Fruit fly (Drosophila melanogaster) whole organism, embryonic: ENCODE measurements around the gene Sas-4.

ENCODE experiments used
- Atf-2 ChIP-seq: fragments of 200-800 bp; sonication (Bioruptor generic); optimal IDR thresholded peaks from 2 replicates; lab custom pipeline; 2016; ENCODE audit warnings: missing biosample characterization, missing genetic modification characterization
- Awh ChIP-seq: fragments of 200-800 bp; sonication (Bioruptor generic); IDR thresholded peaks from 2 replicates; pipeline ENCODE4, ENCODE4 v1.3.6; 2022; ENCODE audit warnings: missing biosample characterization, missing genetic modification characterization
- CG1024 ChIP-seq: fragments of 200-800 bp; sonication (Bioruptor generic); IDR thresholded peaks from 2 replicates; pipeline ENCODE4 v1.3.6; 2022; ENCODE audit warnings: missing biosample characterization, missing genetic modification characterization
- CG10321 ChIP-seq: fragments of 200-800 bp; sonication (Bioruptor generic); IDR thresholded peaks from 2 replicates; pipeline ENCODE4 v1.3.6; 2022; ENCODE audit warnings: missing biosample characterization, missing genetic modification characterization
- CG11504 ChIP-seq: fragments of 200-800 bp; sonication (Bioruptor generic); optimal IDR thresholded peaks from 3 replicates; lab custom pipeline; 2019; ENCODE audit warnings: missing biosample characterization, mild to moderate bottlenecking, missing genetic modification characterization, moderate library complexity
- CG12104 ChIP-seq: fragments of 200-800 bp; sonication (Bioruptor generic); optimal IDR thresholded peaks from 3 replicates; lab custom pipeline; 2016; ENCODE audit warnings: missing biosample characterization, missing genetic modification characterization
- CG15601 ChIP-seq: fragments of 200-800 bp; sonication (Bioruptor generic); optimal IDR thresholded peaks from 3 replicates; lab custom pipeline; 2019; ENCODE audit warnings: missing biosample characterization, mild to moderate bottlenecking, missing genetic modification characterization, moderate library complexity
- CG1603 ChIP-seq: fragments of 200-800 bp; sonication (Bioruptor generic); optimal IDR thresholded peaks from 2 replicates; lab custom pipeline; 2019; ENCODE audit warnings: missing biosample characterization, mild to moderate bottlenecking, missing genetic modification characterization, moderate library complexity
- CG17361 ChIP-seq: fragments of 200-800 bp; sonication (Bioruptor generic); IDR thresholded peaks from 3 replicates; pipeline ENCODE4 v1.3.6; 2022; ENCODE audit warnings: missing biosample characterization, missing genetic modification characterization
- CG33557 ChIP-seq: fragments of 200-800 bp; sonication (Bioruptor generic); optimal IDR thresholded peaks from 2 replicates; lab custom pipeline; 2019; ENCODE audit warnings: missing biosample characterization, mild to moderate bottlenecking, missing genetic modification characterization, moderate library complexity
- CG3407 ChIP-seq: fragments of 200-800 bp; sonication (Bioruptor generic); optimal IDR thresholded peaks from 2 replicates; lab custom pipeline; 2018; ENCODE audit warnings: missing biosample characterization, mild to moderate bottlenecking, missing genetic modification characterization
- CG34224 ChIP-seq: fragments of 200-800 bp; sonication (Bioruptor generic); IDR thresholded peaks from 3 replicates; pipeline ENCODE4 v1.3.6; 2022; ENCODE audit warnings: missing biosample characterization, missing genetic modification characterization; ENCODE audit not compliant: partially characterized antibody
- CG3726 ChIP-seq: fragments of 200-800 bp; sonication (Bioruptor generic); IDR thresholded peaks from 3 replicates; pipeline ENCODE4, ENCODE4 v1.3.6; 2022; ENCODE audit warnings: missing biosample characterization, missing genetic modification characterization
- CG8765 ChIP-seq: fragments of 200-800 bp; sonication (Bioruptor generic); IDR thresholded peaks from 2 replicates; pipeline ENCODE4 v1.3.6; 2022; ENCODE audit warnings: missing biosample characterization, missing genetic modification characterization
- CG8944 ChIP-seq: fragments of 200-800 bp; sonication (Bioruptor generic); optimal IDR thresholded peaks from 3 replicates; lab custom pipeline; 2016; ENCODE audit warnings: missing biosample characterization, missing genetic modification characterization
- CG9797 ChIP-seq: fragments of 200-800 bp; sonication (Bioruptor generic); optimal IDR thresholded peaks from 3 replicates; lab custom pipeline; 2018; ENCODE audit warnings: missing biosample characterization, mild to moderate bottlenecking, missing genetic modification characterization
- CkIIα-i1 ChIP-seq: fragments of 200-800 bp; sonication (Bioruptor generic); IDR thresholded peaks from 2 replicates; pipeline ENCODE4 v1.3.6; 2022; ENCODE audit warnings: missing biosample characterization, missing genetic modification characterization
- Dek ChIP-seq: fragments of 200-800 bp; sonication (Bioruptor generic); optimal IDR thresholded peaks from 3 replicates; lab custom pipeline; 2019; ENCODE audit warnings: missing biosample characterization, mild to moderate bottlenecking, missing genetic modification characterization, moderate library complexity
- Doc3 ChIP-seq: fragments of 200-800 bp; sonication (Bioruptor generic); IDR thresholded peaks from 3 replicates; pipeline ENCODE4 v1.3.6; 2022; ENCODE audit warnings: missing biosample characterization, missing genetic modification characterization; ENCODE audit not compliant: partially characterized antibody
- GATAe ChIP-seq: fragments of 200-800 bp; sonication (Bioruptor generic); conservative IDR thresholded peaks from 2 replicates; pipeline ENCODE4 v1.3.6; 2022; ENCODE audit warnings: missing biosample characterization, missing genetic modification characterization
- Hey ChIP-seq: fragments of 200-800 bp; sonication (Bioruptor generic); optimal IDR thresholded peaks from 3 replicates; lab custom pipeline; 2018; ENCODE audit warnings: missing biosample characterization, mild to moderate bottlenecking, missing genetic modification characterization
- Hr3 ChIP-seq: fragments of 200-800 bp; sonication (Bioruptor generic); optimal IDR thresholded peaks from 3 replicates; lab custom pipeline; 2016; ENCODE audit warnings: missing biosample characterization, missing genetic modification characterization
- Hr78 ChIP-seq, 2 experiments: fragments of 200-800 bp in 1 of 2; fragments of >200 bp in 1 of 2; sonication (Bioruptor generic) in 1 of 2; optimal IDR thresholded peaks; 2 replicates each; lab custom pipeline; 2017 to 2019; ENCODE audit warnings: missing biosample characterization in 2 of 2, missing genetic modification characterization in 2 of 2, mild to moderate bottlenecking in 1 of 2, moderate library complexity in 1 of 2
- Lpt ChIP-seq: fragments of >200 bp; optimal IDR thresholded peaks from 2 replicates; lab custom pipeline; 2018; ENCODE audit warnings: missing biosample characterization, missing genetic modification characterization
- Neu2 ChIP-seq: fragments of 200-800 bp; sonication (Bioruptor generic); optimal IDR thresholded peaks from 3 replicates; lab custom pipeline; 2016; ENCODE audit warnings: missing biosample characterization, missing genetic modification characterization, borderline replicate concordance
- PHDP ChIP-seq: fragments of 200-800 bp; sonication (Bioruptor generic); optimal IDR thresholded peaks from 3 replicates; lab custom pipeline; 2018; ENCODE audit warnings: missing biosample characterization, mild to moderate bottlenecking, missing genetic modification characterization, moderate library complexity
- Poxn ChIP-seq: fragments of 200-800 bp; sonication (Bioruptor generic); IDR thresholded peaks from 2 replicates; pipeline ENCODE4 v1.3.6; 2022; ENCODE audit warnings: missing biosample characterization, missing genetic modification characterization
- Scr ChIP-seq: fragments of 200-800 bp; sonication (Bioruptor generic); IDR thresholded peaks from 2 replicates; pipeline ENCODE4 v1.3.6; 2022; ENCODE audit warnings: missing biosample characterization, missing genetic modification characterization; ENCODE audit not compliant: partially characterized antibody
- Sin3A ChIP-seq: fragments of >200 bp; optimal IDR thresholded peaks from 2 replicates; lab custom pipeline; 2018
- Spps ChIP-seq: fragments of 200-800 bp; sonication (Bioruptor generic); optimal IDR thresholded peaks from 2 replicates; lab custom pipeline; 2018; ENCODE audit warnings: missing biosample characterization, mild to moderate bottlenecking, missing genetic modification characterization
- Tbp ChIP-seq: fragments of >200 bp; optimal IDR thresholded peaks from 2 replicates; lab custom pipeline; 2018; ENCODE audit warnings: missing biosample characterization, missing genetic modification characterization
- aop ChIP-seq: fragments of 200-800 bp; sonication (Bioruptor generic); IDR thresholded peaks from 2 replicates; pipeline ENCODE4 v1.3.6; 2022; ENCODE audit warnings: missing biosample characterization, missing genetic modification characterization
- btn ChIP-seq: fragments of 200-800 bp; sonication (Bioruptor generic); optimal IDR thresholded peaks from 2 replicates; lab custom pipeline; 2016; ENCODE audit warnings: missing biosample characterization, missing genetic modification characterization
- ems ChIP-seq: fragments of 200-800 bp; sonication (Bioruptor generic); optimal IDR thresholded peaks from 3 replicates; lab custom pipeline; 2016; ENCODE audit warnings: missing biosample characterization, missing genetic modification characterization
- gem ChIP-seq: fragments of 200-800 bp; sonication (Bioruptor generic); optimal IDR thresholded peaks from 2 replicates; lab custom pipeline; 2019; ENCODE audit warnings: missing biosample characterization, mild to moderate bottlenecking, missing genetic modification characterization, moderate library complexity
- hb ChIP-seq: fragments of 200-800 bp; sonication (Bioruptor generic); IDR thresholded peaks from 3 replicates; pipeline ENCODE4 v1.3.6; 2022; ENCODE audit warnings: missing biosample characterization, missing genetic modification characterization; ENCODE audit not compliant: partially characterized antibody
- inv ChIP-seq: fragments of 200-800 bp; sonication (Bioruptor generic); IDR thresholded peaks from 2 replicates; pipeline ENCODE4 v1.3.6; 2022; ENCODE audit warnings: missing biosample characterization, missing genetic modification characterization; ENCODE audit not compliant: partially characterized antibody
- jing ChIP-seq: fragments of 200-800 bp; sonication (Bioruptor generic); optimal IDR thresholded peaks from 2 replicates; lab custom pipeline; 2018; ENCODE audit warnings: missing biosample characterization, mild to moderate bottlenecking, missing genetic modification characterization
- ken ChIP-seq: fragments of 200-800 bp; sonication (Bioruptor generic); IDR thresholded peaks from 3 replicates; pipeline ENCODE4 v1.3.6; 2022; ENCODE audit warnings: missing biosample characterization, missing genetic modification characterization
- nau ChIP-seq: fragments of 200-800 bp; sonication (Bioruptor generic); optimal IDR thresholded peaks from 3 replicates; lab custom pipeline; 2017; ENCODE audit warnings: missing biosample characterization, mild to moderate bottlenecking, missing genetic modification characterization, missing genetic modification reagents
- nom ChIP-seq: fragments of 200-800 bp; sonication (Bioruptor generic); optimal IDR thresholded peaks from 2 replicates; lab custom pipeline; 2017; ENCODE audit warnings: missing biosample characterization, missing genetic modification characterization, mild to moderate bottlenecking, moderate library complexity, missing genetic modification reagents
- oc ChIP-seq: fragments of 200-800 bp; sonication (Bioruptor generic); optimal IDR thresholded peaks from 2 replicates; lab custom pipeline; 2018; ENCODE audit warnings: missing biosample characterization, mild to moderate bottlenecking, missing genetic modification characterization, moderate library complexity
- pros ChIP-seq: fragments of 200-800 bp; sonication (Bioruptor generic); optimal IDR thresholded peaks from 3 replicates; lab custom pipeline; 2019; ENCODE audit warnings: missing biosample characterization, mild to moderate bottlenecking, missing genetic modification characterization, moderate library complexity
- shn ChIP-seq: fragments of 200-800 bp; sonication (Bioruptor generic); optimal IDR thresholded peaks from 3 replicates; lab custom pipeline; 2016; ENCODE audit warnings: missing biosample characterization, missing genetic modification characterization
- sim ChIP-seq: fragments of 200-800 bp; sonication (Bioruptor generic); IDR thresholded peaks from 2 replicates; pipeline ENCODE4 v1.3.6; 2022; ENCODE audit warnings: missing biosample characterization, missing genetic modification characterization
- slp2 ChIP-seq: fragments of 200-800 bp; sonication (Bioruptor generic); optimal IDR thresholded peaks from 2 replicates; lab custom pipeline; 2016; ENCODE audit warnings: missing biosample characterization, missing genetic modification characterization
- sob ChIP-seq: fragments of 200-800 bp; sonication (Bioruptor generic); IDR thresholded peaks from 2 replicates; pipeline ENCODE4 v1.3.6; 2022; ENCODE audit warnings: missing biosample characterization, missing genetic modification characterization
- toy ChIP-seq: fragments of 200-800 bp; sonication (Bioruptor generic); IDR thresholded peaks from 2 replicates; pipeline ENCODE4 v1.3.6; 2022; ENCODE audit warnings: missing biosample characterization, missing genetic modification characterization
- twi ChIP-seq: fragments of 200-800 bp; optimal IDR thresholded peaks from 2 replicates; lab custom pipeline; 2019; ENCODE audit warnings: missing biosample characterization, mild to moderate bottlenecking, missing genetic modification characterization, moderate library complexity
- vvl ChIP-seq: fragments of 200-800 bp; sonication (Bioruptor generic); IDR thresholded peaks from 2 replicates; pipeline ENCODE4 v1.3.6; 2022; ENCODE audit warnings: missing biosample characterization, missing genetic modification characterization

Sas-4 gene

DNA sequence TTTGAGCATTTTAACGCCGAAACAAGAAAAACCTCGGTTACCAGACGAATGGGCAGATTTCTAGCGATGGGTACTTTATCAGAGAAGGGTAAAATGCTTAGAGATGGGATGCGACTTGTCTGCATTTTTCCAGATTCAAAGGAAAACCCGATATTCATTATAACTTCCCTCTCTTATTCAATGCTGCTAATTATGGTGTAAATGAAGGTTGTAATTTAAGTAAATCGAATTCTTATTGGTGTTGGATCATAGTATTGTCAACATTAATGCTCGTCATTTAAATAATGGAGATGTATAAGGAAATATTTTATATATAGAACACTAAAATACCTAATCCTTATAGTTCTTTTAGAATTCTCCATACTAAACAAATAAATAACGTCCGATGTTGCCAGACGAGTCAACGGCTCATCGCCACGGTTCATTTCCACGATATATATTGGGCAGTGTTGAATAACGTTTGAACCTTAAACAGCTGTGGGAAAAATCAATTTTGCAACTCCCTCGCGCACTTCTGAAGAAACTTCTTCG is 27.0 kb upstream of the Sas-4 start, which contains the start of the genes Alh and CG10098 (continued):
- TF ChIP-seq Hr3, result peak; percentile 88
- peak; percentile 36 for TF ChIP-seq CG9797
- peak; percentile 69; the same call in 2 of the 3 replicates for TF ChIP-seq CG3726
- TF ChIP-seq twi (tag; lab: Kevin White, UChicago), result peak; percentile 71
- peak; percentile 85 for TF ChIP-seq shn (GFP tag; lab: Kevin White, UChicago)
- no peak for TF ChIP-seq CkIIα-i1 (GFP tag; lab: Robert Waterston, UW)
- TF ChIP-seq CG17361, result peak; percentile 93
- TF ChIP-seq CG15601 (tag; lab: Kevin White, UChicago), result peak; percentile 73
- peak; percentile 77 for TF ChIP-seq Atf-2 (GFP tag; lab: Kevin White, UChicago)
- no peak for TF ChIP-seq Tbp (GFP tag; lab: Kevin White, UChicago)
- peak; percentile 89 for TF ChIP-seq CG12104 (GFP tag; lab: Kevin White, UChicago)
- no peak for TF ChIP-seq nau (GFP tag; lab: Kevin White, UChicago)
- peak in 1 of 2 experiments; percentile 53 for TF ChIP-seq Hr78 (GFP tag; optimal IDR thresholded peaks at IDR 0.05; lab: Kevin White, UChicago)
- TF ChIP-seq jing (GFP tag; lab: Kevin White, UChicago), result peak; percentile 59
- peak; percentile 43; the same call in 1 of the 2 replicates for TF ChIP-seq Poxn
- TF ChIP-seq sim, result no peak
- peak; percentile 73; the same call in 1 of the 2 replicates for TF ChIP-seq vvl (GFP tag; lab: Robert Waterston, UW)
- TF ChIP-seq sob, result peak; percentile 80
- peak; percentile 76 for TF ChIP-seq PHDP (tag; lab: Kevin White, UChicago)
- TF ChIP-seq Spps (tag; lab: Kevin White, UChicago), result peak; percentile 34
- no peak for TF ChIP-seq Lpt (GFP tag; lab: Kevin White, UChicago)
- peak; percentile 59 for TF ChIP-seq Awh
- TF ChIP-seq CG3407 (GFP tag; lab: Kevin White, UChicago), result peak; percentile 59
- TF ChIP-seq oc (tag; lab: Kevin White, UChicago), result no peak
- peak; percentile 47 for TF ChIP-seq btn (GFP tag; lab: Kevin White, UChicago)
- TF ChIP-seq CG8765 (GFP tag; lab: Robert Waterston, UW), result peak; percentile 68; the same call in 1 of the 2 replicates
- peak; percentile 72 for TF ChIP-seq CG33557
- no peak for TF ChIP-seq Neu2 (GFP tag; lab: Kevin White, UChicago)
- TF ChIP-seq Sin3A, result peak; percentile 90
- peak; percentile 55 for TF ChIP-seq CG1603
- peak; percentile 87 for TF ChIP-seq ken
- no peak for TF ChIP-seq CG10321
- peak; percentile 78 for TF ChIP-seq slp2 (GFP tag; lab: Kevin White, UChicago)
- peak; percentile 72; the same call in 2 of the 3 replicates for TF ChIP-seq hb (GFP tag; lab: Robert Waterston, UW)
- peak; percentile 85 for TF ChIP-seq Scr (GFP tag; lab: Robert Waterston, UW)
- TF ChIP-seq CG8944, result peak; percentile 87
- TF ChIP-seq gem, result peak; percentile 88
- peak; percentile 65 for TF ChIP-seq Doc3 (GFP tag; lab: Robert Waterston, UW)
- TF ChIP-seq pros (GFP tag; lab: Kevin White, UChicago), result no peak
- peak; percentile 80 for TF ChIP-seq CG11504 (tag; lab: Kevin White, UChicago)
- peak; percentile 69 for TF ChIP-seq CG1024 (GFP tag; lab: Robert Waterston, UW)
- TF ChIP-seq aop (GFP tag; lab: Robert Waterston, UW), result peak; percentile 70
- TF ChIP-seq ems (GFP tag; lab: Kevin White, UChicago), result peak; percentile 79
- no peak for TF ChIP-seq nom (GFP tag; lab: Kevin White, UChicago)
- TF ChIP-seq Hey (tag; lab: Kevin White, UChicago), result peak; percentile 37
- TF ChIP-seq Dek (tag; lab: Kevin White, UChicago), result peak; percentile 80
- TF ChIP-seq CG34224 (GFP tag; lab: Robert Waterston, UW), result peak; percentile 63; the same call in 2 of the 3 replicates
- 0 out of 2 replicates have a peak, but pooled peaks have one; percentile 45 for TF ChIP-seq toy (GFP tag; lab: Robert Waterston, UW)
- TF ChIP-seq inv (GFP tag; lab: Robert Waterston, UW), result peak; percentile 73
- no peak for TF ChIP-seq GATAe (GFP tag; lab: Robert Waterston, UW)
